Fruit fly (Drosophila melanogaster): ENCODE data around the gene PVRAP.

DNA sequence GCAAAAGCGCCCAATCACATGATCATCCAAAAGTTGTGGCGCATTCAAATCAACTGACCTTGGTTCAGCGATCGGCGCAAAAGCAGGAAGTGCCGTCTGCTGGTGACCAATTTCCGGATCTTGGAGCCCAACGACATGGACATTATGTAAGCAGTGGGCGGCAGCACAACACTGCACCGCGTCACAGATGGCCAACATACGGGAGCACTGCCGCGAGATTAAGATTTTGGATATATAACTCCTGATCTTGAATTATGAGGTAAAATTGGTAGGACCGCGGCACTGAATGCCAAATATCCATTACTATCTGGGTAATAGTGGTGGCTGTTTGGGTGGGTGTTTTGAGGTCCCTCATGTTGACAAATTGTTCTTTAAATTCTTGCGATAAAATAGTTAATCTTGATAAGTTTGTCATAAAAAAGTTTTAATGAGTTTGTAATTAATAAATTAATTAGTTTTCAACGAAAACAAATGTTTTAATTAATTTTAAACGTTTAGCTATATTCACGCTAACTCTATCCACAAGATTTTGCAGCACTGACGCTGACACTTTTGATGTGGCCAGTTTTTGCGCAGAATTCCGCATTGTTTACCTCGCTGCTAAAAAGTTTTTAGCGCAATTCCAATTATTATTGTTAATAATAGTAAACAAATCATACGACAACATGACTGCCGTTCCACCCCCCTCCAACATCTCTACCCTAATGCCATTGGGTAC, 78.1 kb downstream of the PVRAP start, which contains the start of the genes CG13295 and CG6610:
- TF ChIP-seq CG4496 (GFP tag; IDR thresholded peaks at IDR 0.05) (no peak), Ets98B (GFP tag; IDR thresholded peaks at IDR 0.05) (no peak), Snoo (tag; optimal IDR thresholded peaks at IDR 0.05) (peak; percentile 41), CG32121 (GFP tag; IDR thresholded peaks at IDR 0.05) (no peak; the same call in 1 of the 2 replicates), CG14655 (GFP tag; optimal IDR thresholded peaks at IDR 0.05) (peak; percentile 53), EcR (GFP tag; optimal IDR thresholded peaks at IDR 0.05) (no peak), CG8159 (tag; optimal IDR thresholded peaks at IDR 0.05) (peak; percentile 69), Pif1A (GFP tag; optimal IDR thresholded peaks at IDR 0.05) (no peak), CG15710 (tag; optimal IDR thresholded peaks at IDR 0.05) (peak; percentile 69), CG9948 (tag; optimal IDR thresholded peaks at IDR 0.05) (no peak), CG12605 (GFP tag; IDR thresholded peaks at IDR 0.05) (no peak)
